Worm (Caenorhabditis elegans) whole organism, mixed stage, embryonic: ENCODE measurements around the gene C03C10.5.

Source experiments
- bed-3 ChIP-seq: fragments of 200-800 bp; sonication (Bioruptor generic); optimal IDR thresholded peaks from 3 replicates; lab custom pipeline; 2018; ENCODE audit warnings: mild to moderate bottlenecking, missing genetic modification characterization, moderate library complexity, missing compliant biosample characterization
- blmp-1 ChIP-seq: fragments of 150-350 bp; optimal IDR thresholded peaks from 2 replicates; lab custom pipeline; 2014; ENCODE audit warnings: missing biosample characterization, missing genetic modification characterization
- drap-1 ChIP-seq: fragments of 200-800 bp; sonication (Bioruptor generic); optimal IDR thresholded peaks from 3 replicates; lab custom pipeline; 2018; ENCODE audit warnings: mild to moderate bottlenecking, missing genetic modification characterization, missing compliant biosample characterization
- elt-3 ChIP-seq: fragments of 150-350 bp; optimal IDR thresholded peaks from 2 replicates; lab custom pipeline; 2014; ENCODE audit warnings: missing biosample characterization, missing genetic modification characterization
- lin-13 ChIP-seq: fragments of 150-350 bp; optimal IDR thresholded peaks from 2 replicates; lab custom pipeline; 2014; ENCODE audit warnings: missing biosample characterization, missing genetic modification characterization
- lin-32 ChIP-seq: fragments of 200-800 bp; sonication (Bioruptor generic); optimal IDR thresholded peaks from 2 replicates; lab custom pipeline; 2018; ENCODE audit warnings: mild to moderate bottlenecking, missing genetic modification characterization, missing compliant biosample characterization
- mep-1 ChIP-seq: fragments of 150-350 bp; optimal IDR thresholded peaks from 2 replicates; lab custom pipeline; 2017; ENCODE audit warnings: missing biosample characterization, missing genetic modification reagents, missing genetic modification characterization, inconsistent platforms
- nhr-12 ChIP-seq: fragments of 150-350 bp; optimal IDR thresholded peaks from 2 replicates; lab custom pipeline; 2014; ENCODE audit warnings: missing biosample characterization, missing genetic modification characterization
- nhr-2 ChIP-seq: fragments of 150-350 bp; optimal IDR thresholded peaks from 2 replicates; lab custom pipeline; 2014; ENCODE audit warnings: missing biosample characterization, missing genetic modification characterization
- nhr-28 ChIP-seq: fragments of 150-350 bp; optimal IDR thresholded peaks from 2 replicates; lab custom pipeline; 2014; ENCODE audit warnings: missing biosample characterization, missing genetic modification characterization
- pha-4 ChIP-seq: fragments of 150-350 bp; optimal IDR thresholded peaks from 2 replicates; lab custom pipeline; 2018; ENCODE audit warnings: missing biosample characterization, missing genetic modification reagents, missing genetic modification characterization
- sptf-1 ChIP-seq: sonication (generic microtip); optimal IDR thresholded peaks from 2 replicates; lab custom pipeline; 2017; ENCODE audit warnings: mild to moderate bottlenecking, missing genetic modification characterization, moderate library complexity, missing compliant biosample characterization
- unc-39 ChIP-seq: fragments of 150-350 bp; optimal IDR thresholded peaks from 2 replicates; lab custom pipeline; 2014; ENCODE audit warnings: missing biosample characterization, missing genetic modification characterization
- unc-62 ChIP-seq: fragments of 150-350 bp; optimal IDR thresholded peaks from 2 replicates; lab custom pipeline; 2014; ENCODE audit warnings: missing biosample characterization, missing genetic modification reagents, missing genetic modification characterization

- TF ChIP-seq unc-39 (tag; lab: Kevin White, UChicago) (no peak), lin-13 (no peak), pha-4 (tag; lab: Kevin White, UChicago) (no peak), mep-1 (peak; percentile 19), nhr-28 (no peak), blmp-1 (tag; lab: Kevin White, UChicago) (no peak), bed-3 (no peak), drap-1 (GFP tag; lab: Kevin White, UChicago) (no peak), unc-62 (no peak), elt-3 (tag; lab: Kevin White, UChicago) (no peak), nhr-12 (tag; lab: Kevin White, UChicago) (no peak), sptf-1 (tag; lab: Kevin White, UChicago) (no peak), lin-32 (no peak), nhr-2 (tag; lab: Kevin White, UChicago) (no peak)
These were observed 34.0 kb downstream of the C03C10.5 start, which contains the start of gene rcq-5 for ce11 chrIII:4057894-4058293.
